Worm (Caenorhabditis elegans): ENCODE measurements around the gene spn-4.

The spn-4 gene

DNA sequence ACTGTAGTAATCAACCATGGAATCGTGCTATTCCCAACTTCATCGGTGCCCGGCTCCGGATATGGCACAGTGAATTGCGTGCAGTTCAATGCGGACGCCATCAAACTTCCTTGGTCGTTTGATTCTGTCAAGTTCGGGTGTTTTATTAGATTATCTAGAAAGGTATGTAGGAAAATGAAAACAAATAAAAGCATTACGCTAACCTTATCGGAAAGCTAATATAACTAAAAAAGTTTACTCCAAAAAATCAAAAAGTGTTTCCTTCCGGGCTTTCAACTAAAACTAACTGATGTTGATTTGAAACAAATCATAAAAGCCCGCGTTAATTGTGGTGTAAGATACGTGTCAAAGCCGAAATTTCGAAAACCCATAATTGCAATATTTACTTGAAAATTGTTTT is 35.1 kb upstream of the spn-4 start, which contains the start of gene dmsr-13:
TSS of gene dmsr-13 (minus strand) at position 101 of the 400 bp plus-strand sequence.
- TF ChIP-seq fkh-10 (GFP tag; optimal IDR thresholded peaks at IDR 0.05) (no peak), ceh-30 (tag; optimal IDR thresholded peaks at IDR 0.05) (no peak), ttx-3 (tag; optimal IDR thresholded peaks at IDR 0.05) (no peak), unc-3 (GFP tag; conservative IDR thresholded peaks at IDR 0.05) (no peak), unc-3 (tag; optimal IDR thresholded peaks at IDR 0.05) (no peak), unc-42 (tag; optimal IDR thresholded peaks at IDR 0.05) (no peak), K09A11.1 (tag; optimal IDR thresholded peaks at IDR 0.05; ENCODE audit: insufficient read depth) (no peak), rnt-1 (tag; optimal IDR thresholded peaks at IDR 0.05) (no peak), sox-2 (GFP tag; IDR thresholded peaks at IDR 0.05) (no peak), C08G9.2 (tag; optimal IDR thresholded peaks at IDR 0.05) (no peak), elt-2 (tag; optimal IDR thresholded peaks at IDR 0.05) (no peak)

DNA sequence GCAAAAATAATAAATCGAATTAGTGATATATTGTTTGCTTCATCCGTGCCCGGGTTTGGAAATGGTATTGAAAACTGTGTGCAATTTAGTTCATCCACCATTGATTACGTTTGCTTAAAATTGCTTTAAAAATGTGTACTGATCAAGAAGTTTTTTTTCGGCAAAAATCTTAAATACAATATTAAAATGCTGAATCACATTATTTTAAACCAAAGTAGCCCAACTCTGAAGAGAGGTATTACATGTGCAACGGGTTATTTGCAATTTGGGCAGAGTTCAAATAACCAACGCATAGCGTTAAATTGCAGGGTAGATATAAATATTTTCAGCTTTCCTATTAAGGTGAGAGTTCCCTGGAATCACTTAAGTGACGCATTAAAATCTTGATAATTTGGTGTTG is 32.5 kb upstream of the spn-4 start, which contains the start of gene dmsr-14:
TSS of gene dmsr-14 (minus strand) at position 101 of the 400 bp plus-strand sequence.
- no peak for TF ChIP-seq ceh-30 (tag; optimal IDR thresholded peaks at IDR 0.05)
- no peak for TF ChIP-seq ceh-45 (GFP tag; IDR thresholded peaks at IDR 0.05)
- TF ChIP-seq nhr-11 (tag; optimal IDR thresholded peaks at IDR 0.05): no peak
- TF ChIP-seq nfya-1 (tag; optimal IDR thresholded peaks at IDR 0.05): no peak
- no peak for TF ChIP-seq C08G9.2 (tag; optimal IDR thresholded peaks at IDR 0.05)
- TF ChIP-seq K02D7.2 (tag; optimal IDR thresholded peaks at IDR 0.05): no peak
- TF ChIP-seq ceh-9 (tag; optimal IDR thresholded peaks at IDR 0.05): no peak

DNA sequence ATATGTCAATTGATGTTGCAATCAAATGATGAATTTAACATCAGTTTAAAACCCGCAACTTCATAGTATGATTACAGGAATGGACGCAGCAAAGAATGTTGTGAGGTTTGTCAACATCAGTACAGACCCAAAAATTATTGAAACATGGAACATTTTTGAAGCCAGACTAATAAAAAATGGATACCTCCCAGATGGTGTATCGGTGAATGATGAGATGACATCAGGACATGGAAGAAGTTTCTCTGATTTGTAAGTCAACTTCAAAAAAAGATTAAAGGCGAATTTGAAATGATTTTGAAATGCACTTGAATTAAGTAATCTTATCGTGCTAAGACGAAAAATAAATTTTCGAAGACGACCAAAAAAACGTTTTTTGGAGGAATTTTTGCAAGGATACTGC is 29.2 kb upstream of the spn-4 start:
- no peak for TF ChIP-seq ceh-31 (tag; optimal IDR thresholded peaks at IDR 0.05)
- no peak for TF ChIP-seq pat-9 (tag; optimal IDR thresholded peaks at IDR 0.05)
- TF ChIP-seq ceh-22 (tag; optimal IDR thresholded peaks at IDR 0.05): no peak
- TF ChIP-seq che-1 (tag; optimal IDR thresholded peaks at IDR 0.05): no peak
- TF ChIP-seq unc-55 (GFP tag; optimal IDR thresholded peaks at IDR 0.05): no peak

DNA sequence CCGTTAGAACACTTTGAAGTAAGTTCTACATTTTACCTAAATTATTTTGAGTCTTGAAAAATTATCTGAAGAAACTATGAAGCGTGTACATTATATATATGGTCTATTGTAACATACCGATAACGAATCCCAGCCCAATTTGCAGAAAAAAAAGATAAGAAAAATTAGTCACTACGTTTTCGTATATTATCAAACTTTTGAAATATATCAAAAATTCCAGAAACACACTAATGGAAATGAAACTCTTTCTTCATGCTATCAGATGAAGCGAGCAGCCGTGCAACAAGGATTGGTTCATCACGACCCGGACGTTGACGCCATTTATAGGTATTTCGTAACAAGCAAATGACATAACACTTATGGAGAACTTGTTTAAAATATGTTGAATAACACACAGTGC is 27.2 kb upstream of the spn-4 start:
- TF ChIP-seq elt-2 (tag; optimal IDR thresholded peaks at IDR 0.05) (peak; percentile 53), ceh-6 (GFP tag; optimal IDR thresholded peaks at IDR 0.05) (no peak), dve-1 (tag; optimal IDR thresholded peaks at IDR 0.05) (no peak), unc-55 (GFP tag; optimal IDR thresholded peaks at IDR 0.05) (no peak), unc-3 (GFP tag; conservative IDR thresholded peaks at IDR 0.05) (no peak), unc-3 (tag; optimal IDR thresholded peaks at IDR 0.05) (no peak), pax-1 (tag; optimal IDR thresholded peaks at IDR 0.05) (no peak)

DNA sequence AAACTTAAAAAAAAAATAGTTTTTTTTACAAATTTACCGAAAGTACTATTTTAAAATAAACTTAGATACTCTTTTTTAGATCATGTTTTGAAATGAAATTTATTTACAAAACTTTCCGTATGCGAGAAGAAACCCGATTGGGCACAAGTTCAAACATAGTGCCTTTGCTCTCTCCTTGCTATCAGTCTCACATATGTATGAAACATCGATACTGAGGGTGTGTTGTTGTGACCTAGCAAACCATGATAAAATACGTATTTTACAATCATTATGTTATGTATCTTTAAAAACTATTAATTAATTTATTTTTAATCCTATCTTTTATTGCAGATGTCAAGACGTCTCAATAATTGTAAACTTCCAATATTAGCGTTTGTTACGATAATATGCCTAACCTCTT is 25.4 kb upstream of the spn-4 start:
- peak; percentile 17 for TF ChIP-seq elt-2 (tag; optimal IDR thresholded peaks at IDR 0.05)
- TF ChIP-seq ahr-1 (tag; optimal IDR thresholded peaks at IDR 0.05): no peak

DNA sequence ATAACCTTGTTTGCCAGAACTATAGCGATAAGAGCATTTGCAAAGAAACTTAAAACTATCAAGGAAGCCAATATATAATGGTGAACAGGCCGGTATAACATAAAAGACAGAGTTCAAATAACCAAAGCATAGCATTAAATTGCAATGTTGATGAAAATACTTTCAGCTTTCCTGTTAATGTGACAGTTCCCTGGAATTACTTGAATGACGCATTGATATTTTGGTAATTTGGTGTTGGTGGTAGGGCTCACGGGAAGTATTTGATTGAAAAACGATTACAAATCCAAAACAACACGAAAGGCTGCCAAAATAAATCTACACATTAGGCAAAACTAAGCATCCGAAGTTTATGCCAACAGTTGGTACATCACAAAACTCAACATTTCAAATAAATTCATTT is 24.3 kb upstream of the spn-4 start, which contains the start of gene dmsr-16:
TSS of gene dmsr-16 (minus strand) at position 101 of the 400 bp plus-strand sequence.
- no peak for TF ChIP-seq fkh-10 (GFP tag; optimal IDR thresholded peaks at IDR 0.05)
- no peak for TF ChIP-seq hlh-15 (tag; optimal IDR thresholded peaks at IDR 0.05)
- TF ChIP-seq unc-42 (tag; optimal IDR thresholded peaks at IDR 0.05): no peak
- TF ChIP-seq elt-2 (tag; optimal IDR thresholded peaks at IDR 0.05): no peak
- no peak for TF ChIP-seq syd-9 (tag; optimal IDR thresholded peaks at IDR 0.05)
- no peak for TF ChIP-seq K09A11.1 (tag; optimal IDR thresholded peaks at IDR 0.05; ENCODE audit: insufficient read depth)
- no peak for TF ChIP-seq ttx-3 (tag; optimal IDR thresholded peaks at IDR 0.05)
- TF ChIP-seq ets-4 (tag; optimal IDR thresholded peaks at IDR 0.05): no peak
- TF ChIP-seq ahr-1 (tag; optimal IDR thresholded peaks at IDR 0.05): no peak
- no peak for TF ChIP-seq ceh-2 (tag; optimal IDR thresholded peaks at IDR 0.05)
- TF ChIP-seq ceh-19 (GFP tag; optimal IDR thresholded peaks at IDR 0.05): no peak
- TF ChIP-seq odd-2 (tag; optimal IDR thresholded peaks at IDR 0.05): no peak
